Fruit fly (Drosophila melanogaster) Kc167 (cell line): ENCODE measurements around the gene Or65a.

ENCODE experiments used
- Myc ChIP-seq: fragments of >200 bp; optimal IDR thresholded peaks from 2 replicates; lab custom pipeline; 2017; ENCODE audit warnings: missing external identifiers
- Sin3A ChIP-seq: fragments of >200 bp; optimal IDR thresholded peaks from 2 replicates; lab custom pipeline; 2018; ENCODE audit warnings: missing external identifiers
- h ChIP-seq: fragments of >200 bp; optimal IDR thresholded peaks from 3 replicates; lab custom pipeline; 2018; ENCODE audit warnings: missing external identifiers
- insv ChIP-seq: fragments of >200 bp; optimal IDR thresholded peaks from 3 replicates; lab custom pipeline; 2018; ENCODE audit warnings: missing external identifiers
- psq ChIP-seq: fragments of >200 bp; optimal IDR thresholded peaks from 2 replicates; lab custom pipeline; 2017; ENCODE audit warnings: missing external identifiers
- ttk ChIP-seq: sonication (Bioruptor generic); optimal IDR thresholded peaks from 2 replicates; lab custom pipeline; 2017; ENCODE audit warnings: missing external identifiers

The Or65a gene

DNA sequence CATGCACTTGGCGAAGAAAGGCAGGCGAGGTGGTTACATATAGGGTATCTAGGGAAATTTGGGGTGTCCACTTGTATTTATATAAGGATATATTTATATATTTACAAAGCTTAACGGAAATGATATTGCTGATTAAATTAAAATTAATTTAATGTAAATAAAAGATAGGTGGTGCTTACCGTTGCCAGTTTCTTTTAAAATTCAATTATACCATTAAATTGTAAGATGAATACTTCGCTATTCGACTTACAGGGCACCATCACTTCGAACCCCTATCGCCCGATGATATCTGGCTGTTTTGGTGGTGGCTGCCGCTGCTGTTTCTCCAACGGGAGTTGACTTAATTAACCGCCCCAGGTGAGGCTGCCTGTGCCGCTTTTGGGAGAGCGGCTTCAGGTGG lies 4.7 kb upstream of the Or65a start:
- TF ChIP-seq insv (lab: Kevin White, UChicago) (no peak), Myc (lab: Kevin White, UChicago) (no peak), ttk (no peak), Sin3A (lab: Kevin White, UChicago) (no peak), h (lab: Kevin White, UChicago) (no peak), psq (no peak)

DNA sequence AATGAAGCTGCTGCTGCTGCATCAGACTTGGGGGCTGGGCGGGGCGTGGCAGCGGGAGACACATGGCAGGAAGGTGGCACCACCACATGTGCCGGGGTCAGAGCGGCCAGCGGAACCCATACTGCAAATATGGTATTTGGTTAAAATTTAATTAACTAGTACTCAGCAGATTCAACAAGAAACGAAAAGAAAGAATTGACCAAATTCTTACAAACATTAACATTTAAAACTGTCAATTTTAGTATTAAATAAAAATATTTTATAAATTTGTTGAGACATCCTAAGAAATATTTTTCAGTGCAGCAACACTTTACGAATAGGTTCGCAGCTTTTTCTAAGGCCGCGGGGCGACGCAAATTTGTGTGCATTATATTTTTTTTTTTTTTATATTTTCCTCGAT lies 2.9 kb upstream of the Or65a start:
- TF ChIP-seq Sin3A (lab: Kevin White, UChicago): no peak
- TF ChIP-seq psq: no peak
- no peak for TF ChIP-seq ttk

DNA sequence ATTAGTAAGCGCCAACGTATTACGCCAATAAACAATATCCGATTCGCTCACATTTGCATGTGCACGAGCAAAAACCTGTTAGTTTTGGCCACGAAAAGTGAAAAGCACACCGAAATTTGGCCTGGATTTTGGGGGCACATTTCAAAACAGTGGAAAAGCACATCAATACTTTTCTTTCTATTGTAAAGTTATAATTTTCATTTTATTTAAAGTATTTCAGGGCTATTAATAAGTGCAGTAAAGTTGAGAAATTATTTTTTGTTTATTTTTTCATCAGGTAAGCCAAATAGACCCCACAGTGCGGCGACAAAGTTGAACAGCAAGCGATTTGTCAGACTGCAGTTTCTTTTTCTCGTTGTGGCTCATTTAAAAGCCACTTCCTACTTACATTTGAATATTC lies 2.3 kb downstream of the Or65a start:
- TF ChIP-seq insv (lab: Kevin White, UChicago) (no peak), h (lab: Kevin White, UChicago) (no peak), Sin3A (lab: Kevin White, UChicago) (no peak), psq (no peak), ttk (no peak), Myc (lab: Kevin White, UChicago) (no peak)

DNA sequence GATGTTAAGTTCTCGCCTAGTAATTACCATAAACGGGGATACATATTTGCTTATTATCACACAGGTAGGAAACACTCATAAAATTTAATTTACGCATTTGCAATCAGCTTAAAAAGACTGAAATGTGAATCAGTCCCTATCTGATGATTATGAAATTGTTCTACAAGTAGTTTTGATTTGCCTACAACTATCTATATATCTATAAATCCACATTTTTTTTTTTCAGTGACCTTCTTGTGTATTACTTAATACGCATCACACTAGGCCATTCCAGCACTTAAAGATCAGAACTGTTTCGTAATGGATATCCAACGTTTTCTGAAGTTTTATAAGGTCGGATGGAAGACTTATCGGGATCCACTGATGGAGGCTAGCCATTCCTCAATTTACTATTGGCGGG lies 4.9 kb downstream of the Or65a start, which contains the start of gene Or65b:
Gene Or65b (plus strand): TSS at position 301 of the 400 bp plus-strand sequence.
- no peak for TF ChIP-seq Myc (lab: Kevin White, UChicago)
- no peak for TF ChIP-seq h (lab: Kevin White, UChicago)
- TF ChIP-seq insv (lab: Kevin White, UChicago): no peak
- TF ChIP-seq ttk: no peak
- no peak for TF ChIP-seq Sin3A (lab: Kevin White, UChicago)

DNA sequence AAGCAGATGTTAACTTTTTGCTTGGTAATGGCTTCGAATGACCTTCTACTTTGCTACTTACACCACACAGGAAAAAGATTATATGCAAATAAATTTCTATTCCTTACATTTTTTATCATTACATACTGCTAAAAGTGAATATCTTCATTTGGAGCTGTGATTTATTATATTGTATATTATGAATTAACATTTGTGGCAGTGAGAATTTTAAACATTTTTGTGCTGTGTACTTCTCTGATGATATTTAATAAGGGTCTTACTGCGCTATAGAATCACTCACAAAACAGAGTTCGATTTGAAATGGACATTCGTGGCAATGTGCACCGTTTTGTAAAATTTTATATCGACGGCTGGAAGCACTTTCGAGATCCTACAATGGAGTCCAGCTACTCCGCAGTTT lies 6.9 kb downstream of the Or65a start, which contains the start of gene Or65c:
Gene Or65c (plus strand): TSS at position 301 of the 400 bp plus-strand sequence.
- TF ChIP-seq Myc (lab: Kevin White, UChicago): no peak
- TF ChIP-seq h (lab: Kevin White, UChicago): no peak
- TF ChIP-seq Sin3A (lab: Kevin White, UChicago): no peak
- no peak for TF ChIP-seq ttk
- no peak for TF ChIP-seq psq
- TF ChIP-seq insv (lab: Kevin White, UChicago): no peak

DNA sequence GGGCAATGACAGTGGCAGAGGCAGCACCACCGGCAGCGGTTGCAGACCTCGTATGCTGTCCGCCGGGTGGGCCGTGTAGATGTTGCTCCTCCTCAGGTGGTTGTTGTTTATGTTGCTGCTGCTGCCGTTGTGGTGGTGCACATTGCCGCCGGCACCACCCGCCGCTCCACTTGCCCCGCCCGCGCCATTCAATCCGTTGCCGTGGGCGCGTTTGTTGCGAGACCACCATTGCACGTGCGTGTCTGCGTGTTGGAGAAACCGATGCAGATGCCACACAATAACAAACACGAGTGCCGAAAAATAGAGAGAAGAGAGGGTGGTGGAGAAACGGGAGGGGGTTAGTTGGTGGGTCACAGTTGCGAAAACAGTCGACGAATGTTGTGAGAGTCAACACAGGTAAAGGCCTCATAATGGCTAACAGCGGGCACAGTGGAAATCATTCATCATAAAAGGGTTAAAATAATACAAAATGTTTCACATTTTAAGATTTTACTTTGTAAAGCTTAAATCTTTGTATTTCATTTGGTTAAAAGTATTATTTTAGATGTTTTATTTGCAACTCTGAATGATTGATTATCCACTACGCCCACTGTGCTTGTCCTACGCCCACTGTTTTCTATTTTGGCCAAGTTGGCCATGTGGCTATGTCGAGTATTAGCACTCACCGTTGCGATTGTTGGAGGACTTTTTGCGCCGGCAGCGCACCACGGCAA lies 11.1 kb downstream of the Or65a start:
- TF ChIP-seq ttk: no peak
- TF ChIP-seq Sin3A (lab: Kevin White, UChicago): no peak
- no peak for TF ChIP-seq insv (lab: Kevin White, UChicago)
- no peak for TF ChIP-seq Myc (lab: Kevin White, UChicago)
- TF ChIP-seq psq: no peak
- no peak for TF ChIP-seq h (lab: Kevin White, UChicago)

DNA sequence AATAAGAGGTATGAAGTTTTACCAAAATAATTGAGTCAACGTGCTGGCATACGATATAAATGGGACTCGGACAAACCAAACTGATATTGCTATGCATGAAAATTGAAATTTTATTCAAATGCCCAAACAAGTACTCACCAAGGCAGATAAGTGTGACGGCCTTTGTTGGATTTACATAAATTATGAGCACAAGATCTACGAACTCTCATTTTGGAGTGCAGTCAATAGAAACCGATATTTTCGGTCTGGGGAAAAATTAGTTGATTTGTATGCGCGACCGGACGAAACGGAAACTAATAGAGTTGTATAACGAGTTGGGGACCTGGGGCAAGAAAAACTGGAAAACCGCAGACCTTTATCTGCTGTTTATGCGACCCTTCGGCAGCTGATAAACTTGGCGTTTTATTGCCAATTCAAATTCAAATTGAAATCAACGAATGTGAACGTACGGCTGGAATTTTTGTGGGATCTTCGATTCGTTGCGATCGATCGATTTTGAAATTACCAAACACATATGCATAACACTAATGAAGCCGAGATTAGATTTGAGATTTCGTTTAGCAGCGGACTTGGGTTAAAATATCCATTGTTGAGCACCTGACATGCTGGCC lies 15.9 kb downstream of the Or65a start:
- TF ChIP-seq h (lab: Kevin White, UChicago): no peak
- TF ChIP-seq Sin3A (lab: Kevin White, UChicago): no peak
- no peak for TF ChIP-seq psq
- TF ChIP-seq ttk: no peak
- TF ChIP-seq Myc (lab: Kevin White, UChicago): no peak
- no peak for TF ChIP-seq insv (lab: Kevin White, UChicago)

DNA sequence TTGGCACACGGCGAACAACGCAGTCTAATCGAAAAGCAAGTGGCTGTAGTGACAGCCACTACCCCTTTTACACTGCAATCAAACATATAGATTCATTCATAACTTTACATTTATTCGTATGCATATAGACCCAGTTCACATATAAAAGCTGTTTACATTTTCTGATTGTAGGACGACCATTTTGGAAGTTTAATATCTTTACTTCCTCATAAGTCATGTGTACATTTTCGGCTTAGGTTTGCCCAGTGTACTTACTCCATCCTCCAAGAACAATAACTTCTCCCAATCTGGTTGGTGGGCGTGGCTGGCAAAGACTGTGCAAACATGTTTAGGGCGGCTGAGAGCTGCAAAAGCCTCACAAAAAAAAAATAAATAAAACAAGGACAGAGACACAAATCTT lies 17.9 kb downstream of the Or65a start:
- TF ChIP-seq h (lab: Kevin White, UChicago): no peak
- TF ChIP-seq insv (lab: Kevin White, UChicago): no peak
- TF ChIP-seq Myc (lab: Kevin White, UChicago): no peak
- TF ChIP-seq Sin3A (lab: Kevin White, UChicago): no peak
- TF ChIP-seq ttk: no peak
- no peak for TF ChIP-seq psq

DNA sequence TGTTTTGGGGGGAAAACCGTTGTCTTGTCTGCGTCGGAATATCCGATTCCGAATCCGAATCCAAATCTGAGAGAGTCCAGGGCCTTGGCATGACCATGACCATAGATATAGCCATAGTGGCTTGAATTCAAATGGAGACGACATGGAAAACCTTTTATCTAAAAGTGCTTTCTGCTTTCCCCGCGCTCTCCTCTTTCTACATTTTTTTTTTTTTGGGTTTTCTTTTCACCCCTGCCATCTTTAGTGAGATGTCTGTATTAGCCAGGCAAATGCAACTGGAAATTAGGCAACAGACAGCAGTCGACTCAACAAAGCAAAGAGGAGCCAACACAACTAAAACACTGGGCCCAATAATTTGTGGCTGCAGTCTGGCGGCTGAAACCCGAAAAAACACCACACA lies 21.8 kb downstream of the Or65a start:
- TF ChIP-seq ttk (no peak), Sin3A (lab: Kevin White, UChicago) (no peak), Myc (lab: Kevin White, UChicago) (no peak), psq (no peak), h (lab: Kevin White, UChicago) (no peak), insv (lab: Kevin White, UChicago) (no peak)

DNA sequence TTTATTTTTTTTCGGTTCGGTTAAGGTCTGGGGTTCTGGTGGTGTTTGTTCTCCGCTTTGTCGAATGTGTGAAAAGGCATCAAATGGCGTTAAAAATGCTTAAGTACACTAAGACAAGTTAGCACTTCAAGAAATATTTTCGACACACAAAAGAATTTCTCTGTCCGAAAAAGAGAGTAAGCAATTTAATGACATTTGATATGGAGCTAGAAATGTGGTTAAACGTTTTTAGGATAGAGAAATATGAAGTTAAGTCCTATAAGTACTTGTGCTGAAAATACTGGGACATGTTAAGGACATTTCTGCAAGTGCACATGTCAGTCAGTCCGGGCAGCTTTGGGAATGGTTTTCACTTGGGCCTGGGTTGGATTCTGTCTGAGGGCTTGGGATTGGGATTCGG lies 23.8 kb downstream of the Or65a start:
- no peak for TF ChIP-seq h (lab: Kevin White, UChicago)
- TF ChIP-seq Myc (lab: Kevin White, UChicago): no peak
- TF ChIP-seq psq: no peak
- TF ChIP-seq insv (lab: Kevin White, UChicago): no peak
- no peak for TF ChIP-seq Sin3A (lab: Kevin White, UChicago)
- TF ChIP-seq ttk: no peak

DNA sequence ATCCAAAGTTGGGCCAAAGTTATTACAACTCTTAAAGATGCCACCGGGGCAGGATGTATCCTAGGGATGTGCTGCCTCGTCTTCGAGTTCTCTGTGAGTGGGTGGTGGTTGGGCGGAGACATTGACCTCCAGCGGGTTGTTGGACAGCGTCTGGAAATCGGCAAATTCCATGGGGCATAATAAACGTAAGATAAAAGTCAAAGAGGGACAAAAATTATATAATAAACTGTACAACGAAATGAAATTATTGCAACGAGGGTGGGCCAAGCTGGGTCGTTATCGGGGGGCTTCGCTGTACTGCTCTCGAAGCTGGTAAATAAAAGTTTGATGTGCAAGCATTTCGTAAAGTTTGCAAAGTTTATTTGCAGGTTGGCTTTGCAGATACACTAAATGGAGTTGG lies 28.0 kb downstream of the Or65a start:
- TF ChIP-seq psq: no peak
- TF ChIP-seq Sin3A (lab: Kevin White, UChicago): no peak
- no peak for TF ChIP-seq h (lab: Kevin White, UChicago)
- TF ChIP-seq ttk: no peak
- no peak for TF ChIP-seq insv (lab: Kevin White, UChicago)
- no peak for TF ChIP-seq Myc (lab: Kevin White, UChicago)

DNA sequence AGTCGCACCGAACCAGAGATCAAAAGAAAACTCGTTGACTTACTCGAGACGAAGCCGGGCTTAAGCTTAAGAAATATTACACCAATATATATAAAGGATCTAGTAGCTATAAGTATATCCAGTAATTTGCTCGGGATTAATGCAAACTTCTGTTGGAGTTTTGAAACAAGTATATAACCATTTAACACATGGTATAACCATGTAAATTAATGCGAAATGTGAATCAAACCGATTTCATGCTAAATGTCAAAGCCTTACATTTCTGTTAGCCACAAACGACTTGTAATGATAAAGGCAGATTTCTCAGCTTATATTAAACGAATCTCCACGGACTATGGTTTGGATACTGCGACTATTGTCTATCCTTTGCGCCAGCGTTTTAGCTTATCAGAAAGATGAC lies 29.6 kb downstream of the Or65a start, which contains the start of gene Sfp65A:
Gene Sfp65A (plus strand): TSS at position 301 of the 400 bp plus-strand sequence.
- TF ChIP-seq h (lab: Kevin White, UChicago) (no peak), Sin3A (lab: Kevin White, UChicago) (no peak)
